Worm (Caenorhabditis elegans) whole organism, mixed stage, embryonic: Measurements from ENCODE around the gene F41C3.11.

Experiments used
- M03D4.4 ChIP-seq: sonication (generic microtip); optimal IDR thresholded peaks from 2 replicates; lab custom pipeline; 2017; ENCODE audit warnings: mild to moderate bottlenecking, missing genetic modification characterization, missing compliant biosample characterization
- blmp-1 ChIP-seq: fragments of 150-350 bp; optimal IDR thresholded peaks from 2 replicates; lab custom pipeline; 2014; ENCODE audit warnings: missing biosample characterization, missing genetic modification characterization
- ceh-39 ChIP-seq: fragments of 150-350 bp; optimal IDR thresholded peaks from 2 replicates; lab custom pipeline; 2014; ENCODE audit warnings: missing biosample characterization, missing genetic modification characterization
- ceh-83 ChIP-seq: fragments of 200-800 bp; sonication (Bioruptor generic); optimal IDR thresholded peaks from 2 replicates; lab custom pipeline; 2018; ENCODE audit warnings: mild to moderate bottlenecking, missing genetic modification characterization, missing compliant biosample characterization
- ces-1 ChIP-seq: fragments of 150-350 bp; optimal IDR thresholded peaks from 2 replicates; lab custom pipeline; 2014; ENCODE audit warnings: missing biosample characterization, missing genetic modification reagents, missing genetic modification characterization
- elt-1 ChIP-seq: sonication (generic microtip); optimal IDR thresholded peaks from 2 replicates; lab custom pipeline; 2017; ENCODE audit warnings: missing genetic modification characterization, mild to moderate bottlenecking, missing compliant biosample characterization, antibody characterized with exemption, moderate library complexity, borderline replicate concordance; ENCODE audit not compliant: insufficient read depth
- flh-1 ChIP-seq: fragments of 200-800 bp; sonication (Bioruptor generic); optimal IDR thresholded peaks from 2 replicates; lab custom pipeline; 2018; ENCODE audit warnings: mild to moderate bottlenecking, missing genetic modification characterization, moderate library complexity, missing compliant biosample characterization
- hlh-1 ChIP-seq: fragments of 150-350 bp; optimal IDR thresholded peaks from 2 replicates; lab custom pipeline; 2014; ENCODE audit warnings: missing biosample characterization, missing genetic modification reagents, missing genetic modification characterization
- lin-13 ChIP-seq: fragments of 150-350 bp; optimal IDR thresholded peaks from 2 replicates; lab custom pipeline; 2014; ENCODE audit warnings: missing biosample characterization, missing genetic modification characterization
- lin-32 ChIP-seq: fragments of 200-800 bp; sonication (Bioruptor generic); optimal IDR thresholded peaks from 2 replicates; lab custom pipeline; 2018; ENCODE audit warnings: mild to moderate bottlenecking, missing genetic modification characterization, missing compliant biosample characterization
- nhr-2 ChIP-seq: fragments of 150-350 bp; optimal IDR thresholded peaks from 2 replicates; lab custom pipeline; 2014; ENCODE audit warnings: missing biosample characterization, missing genetic modification characterization
- nhr-237 ChIP-seq: fragments of 150-350 bp; optimal IDR thresholded peaks from 2 replicates; lab custom pipeline; 2014; ENCODE audit warnings: missing biosample characterization, missing genetic modification characterization
- nhr-28 ChIP-seq: fragments of 150-350 bp; optimal IDR thresholded peaks from 2 replicates; lab custom pipeline; 2014; ENCODE audit warnings: missing biosample characterization, missing genetic modification characterization
- pha-4 ChIP-seq: fragments of 150-350 bp; optimal IDR thresholded peaks from 2 replicates; lab custom pipeline; 2018; ENCODE audit warnings: missing biosample characterization, missing genetic modification reagents, missing genetic modification characterization
- sem-2 ChIP-seq: fragments of 200-800 bp; sonication (Bioruptor generic); optimal IDR thresholded peaks from 2 replicates; lab custom pipeline; 2018; ENCODE audit warnings: mild to moderate bottlenecking, missing genetic modification characterization, missing compliant biosample characterization
- snpc-4 ChIP-seq: fragments of 150-350 bp; optimal IDR thresholded peaks from 2 replicates; lab custom pipeline; 2014; ENCODE audit warnings: missing biosample characterization, missing genetic modification characterization
- sptf-1 ChIP-seq: sonication (generic microtip); optimal IDR thresholded peaks from 2 replicates; lab custom pipeline; 2017; ENCODE audit warnings: mild to moderate bottlenecking, missing genetic modification characterization, moderate library complexity, missing compliant biosample characterization
- tbx-8 ChIP-seq: fragments of 200-800 bp; sonication (Bioruptor generic); optimal IDR thresholded peaks from 2 replicates; lab custom pipeline; 2018; ENCODE audit warnings: mild to moderate bottlenecking, missing genetic modification characterization, moderate library complexity, missing compliant biosample characterization
- unc-120 ChIP-seq: sonication (generic microtip); optimal IDR thresholded peaks from 2 replicates; lab custom pipeline; 2017; ENCODE audit warnings: missing genetic modification characterization, missing compliant biosample characterization; ENCODE audit not compliant: poor library complexity, severe bottlenecking
- unc-39 ChIP-seq: fragments of 150-350 bp; optimal IDR thresholded peaks from 2 replicates; lab custom pipeline; 2014; ENCODE audit warnings: missing biosample characterization, missing genetic modification characterization
- zip-8 ChIP-seq: fragments of 150-350 bp; optimal IDR thresholded peaks from 2 replicates; lab custom pipeline; 2014; ENCODE audit warnings: missing biosample characterization, missing genetic modification characterization
- ztf-11 ChIP-seq: fragments of 150-350 bp; optimal IDR thresholded peaks from 2 replicates; lab custom pipeline; 2014; ENCODE audit warnings: missing biosample characterization, missing genetic modification characterization

F41C3.11 gene

DNA sequence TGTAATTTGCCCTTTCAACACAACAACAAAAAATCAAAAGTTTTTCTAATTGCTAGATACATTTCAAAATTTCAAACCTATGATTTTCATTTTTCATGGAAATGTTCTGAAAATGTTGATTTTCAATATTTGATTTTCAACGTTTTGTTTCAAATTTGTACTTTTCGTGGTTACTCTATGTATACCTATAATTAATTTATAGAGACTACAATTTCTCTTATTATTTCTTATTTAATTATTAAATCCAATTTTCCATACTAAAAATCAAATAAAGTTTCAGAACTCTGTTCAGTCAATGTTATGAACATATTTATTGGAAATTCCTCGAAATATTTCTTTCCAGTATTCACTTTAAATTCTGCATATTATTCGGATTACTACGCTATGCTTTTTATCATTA, 46.8 kb downstream of the F41C3.11 start, which contains the start of gene sre-39:
Gene sre-39 (plus strand): TSS at position 301 of the 400 bp plus-strand sequence.
- no peak for TF ChIP-seq tbx-8

DNA sequence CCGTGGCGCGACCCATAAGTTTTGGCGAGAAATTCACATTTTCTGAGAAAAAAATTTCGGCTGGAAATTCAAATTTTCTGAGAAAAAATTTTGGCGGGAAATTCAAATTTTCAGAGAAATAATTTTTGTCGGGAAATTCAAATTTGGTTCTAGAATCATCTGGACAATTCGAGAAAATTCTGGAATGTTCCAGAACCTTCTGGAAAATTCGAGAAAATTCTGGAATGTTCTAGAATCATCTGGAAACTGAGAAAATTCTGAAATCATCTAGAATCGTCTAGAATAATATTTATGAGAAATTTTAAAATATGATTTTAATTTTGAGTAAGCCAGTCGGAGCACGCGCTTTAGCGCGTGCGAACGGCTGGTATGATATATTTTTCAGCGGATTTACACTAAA, 48.9 kb downstream of the F41C3.11 start:
- TF ChIP-seq M03D4.4 (tag; lab: Kevin White, UChicago) (no peak), ceh-83 (GFP tag; lab: Kevin White, UChicago) (no peak), ces-1 (GFP tag; lab: Kevin White, UChicago) (no peak), pha-4 (no peak), nhr-237 (tag; lab: Kevin White, UChicago) (no peak), snpc-4 (tag; lab: Kevin White, UChicago) (no peak), unc-39 (tag; lab: Kevin White, UChicago) (no peak), flh-1 (GFP tag; lab: Kevin White, UChicago) (no peak), lin-32 (GFP tag; lab: Kevin White, UChicago) (no peak), elt-1 (tag; lab: Kevin White, UChicago) (no peak), hlh-1 (no peak), tbx-8 (no peak), zip-8 (tag; lab: Kevin White, UChicago) (no peak), ceh-39 (no peak), nhr-2 (no peak), sptf-1 (tag; lab: Kevin White, UChicago) (no peak), nhr-28 (tag; lab: Kevin White, UChicago) (no peak)

DNA sequence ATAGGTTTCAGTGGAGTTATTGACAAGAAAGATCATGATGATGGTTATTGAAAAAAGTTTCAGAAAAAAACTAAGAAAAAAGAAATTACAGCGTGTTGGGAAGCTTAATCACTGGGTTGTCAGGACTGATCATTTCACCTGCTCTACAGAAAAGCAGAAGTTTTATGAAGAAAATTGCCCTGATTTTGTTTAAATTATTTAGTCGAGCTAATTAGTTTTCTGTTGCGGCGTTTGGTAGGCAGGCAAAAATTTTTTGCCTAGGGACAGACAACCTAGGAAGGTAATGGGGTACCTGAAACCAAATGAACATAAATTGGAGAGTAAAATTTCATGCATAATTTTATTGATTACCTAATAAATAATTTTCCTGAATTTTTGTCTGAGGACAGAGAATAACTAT, 50.1 kb downstream of the F41C3.11 start, which contains the start of gene sre-40:
Gene sre-40 (minus strand): TSS at position 101 of the 400 bp plus-strand sequence.
- TF ChIP-seq hlh-1 (no peak), pha-4 (no peak), sptf-1 (tag; lab: Kevin White, UChicago) (no peak), ztf-11 (no peak), ces-1 (GFP tag; lab: Kevin White, UChicago) (no peak), blmp-1 (tag; lab: Kevin White, UChicago) (no peak), sem-2 (GFP tag; lab: Kevin White, UChicago) (no peak)

DNA sequence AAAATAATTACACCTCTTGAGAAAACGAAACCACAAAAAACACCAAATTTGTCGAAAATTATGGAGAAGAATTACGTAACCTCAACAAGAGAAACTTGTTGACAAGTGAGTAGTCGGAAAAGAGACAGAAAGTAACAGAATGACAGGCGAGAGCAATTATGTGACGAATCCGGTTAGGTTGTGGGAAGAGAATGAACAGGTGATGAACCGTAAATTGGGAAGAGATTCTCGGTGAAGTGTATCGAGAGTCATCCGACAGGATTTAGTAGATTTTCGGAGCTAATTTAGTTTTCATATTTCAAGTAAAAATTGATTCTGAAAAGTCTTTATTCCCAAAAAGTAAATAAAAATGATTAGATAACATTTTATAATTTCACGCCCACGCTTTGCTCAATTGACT, 52.4 kb downstream of the F41C3.11 start, which contains the start of gene T05A7.7:
Gene T05A7.7 (minus strand): TSS at position 101 of the 400 bp plus-strand sequence.
- no peak for TF ChIP-seq lin-13 (tag; lab: Kevin White, UChicago)
- no peak for TF ChIP-seq unc-120 (tag; lab: Kevin White, UChicago)
- no peak for TF ChIP-seq elt-1 (tag; lab: Kevin White, UChicago)
- no peak for TF ChIP-seq ztf-11
- TF ChIP-seq nhr-28 (tag; lab: Kevin White, UChicago): no peak
